Worm (Caenorhabditis elegans) whole organism, L1 larva: Measurements from ENCODE around the gene mrps-35.

Experiments used
- C34B4.2 ChIP-seq: sonication (generic microtip); optimal IDR thresholded peaks from 2 replicates; lab custom pipeline; 2017; ENCODE audit warnings: mild to moderate bottlenecking, missing genetic modification characterization, missing compliant biosample characterization
- Y116A8C.19 ChIP-seq: sonication (generic microtip); optimal IDR thresholded peaks from 2 replicates; lab custom pipeline; 2016; ENCODE audit warnings: missing compliant biosample characterization, missing genetic modification characterization, borderline replicate concordance
- elt-2 ChIP-seq: sonication (generic microtip); optimal IDR thresholded peaks from 2 replicates; lab custom pipeline; 2016; ENCODE audit warnings: missing genetic modification characterization, mild to moderate bottlenecking, inconsistent platforms, missing compliant biosample characterization, missing genetic modification reagents
- lin-39 ChIP-seq: fragments of 150-350 bp; optimal IDR thresholded peaks from 2 replicates; lab custom pipeline; 2014; ENCODE audit warnings: missing biosample characterization, missing genetic modification reagents, missing genetic modification characterization
- snpc-4 ChIP-seq: fragments of 150-350 bp; optimal IDR thresholded peaks from 2 replicates; lab custom pipeline; 2014; ENCODE audit warnings: missing biosample characterization, missing genetic modification characterization
- zag-1 ChIP-seq: fragments of 150-350 bp; optimal IDR thresholded peaks from 2 replicates; lab custom pipeline; 2014; ENCODE audit warnings: missing biosample characterization, missing genetic modification characterization
- ztf-4 ChIP-seq: fragments of 150-350 bp; optimal IDR thresholded peaks from 2 replicates; lab custom pipeline; 2014; ENCODE audit warnings: missing biosample characterization, missing genetic modification characterization

DNA sequence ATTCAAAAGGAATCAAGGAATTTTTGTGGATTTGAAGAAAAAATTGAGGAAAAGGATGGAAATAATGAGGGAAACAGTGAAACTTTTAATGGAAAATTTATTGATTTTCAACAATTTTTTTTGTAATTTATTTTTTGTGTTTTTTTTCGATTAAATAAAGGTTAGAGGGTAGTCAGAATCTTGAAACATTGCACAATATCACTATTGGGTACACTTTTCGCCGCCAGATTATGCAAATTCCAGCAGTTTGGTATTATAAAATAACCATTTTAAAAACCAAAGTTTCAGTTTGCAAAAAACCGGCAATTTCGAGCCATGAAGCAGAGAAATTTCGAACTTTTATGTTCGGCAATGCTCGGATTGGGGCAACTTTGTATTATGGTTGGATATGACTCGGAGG is 50.4 kb downstream of the mrps-35 start, which contains the start of gene Y39B6A.27:
- TF ChIP-seq lin-39 (tag; lab: Kevin White, UChicago) (no peak), snpc-4 (tag; lab: Kevin White, UChicago) (no peak), C34B4.2 (tag; lab: Kevin White, UChicago) (no peak), elt-2 (tag; lab: Kevin White, UChicago) (no peak), zag-1 (tag; lab: Kevin White, UChicago) (no peak), ztf-4 (no peak), Y116A8C.19 (tag; lab: Kevin White, UChicago) (no peak)
